Worm (Caenorhabditis elegans): Measurements from ENCODE around the gene dre-1.

The dre-1 gene

DNA sequence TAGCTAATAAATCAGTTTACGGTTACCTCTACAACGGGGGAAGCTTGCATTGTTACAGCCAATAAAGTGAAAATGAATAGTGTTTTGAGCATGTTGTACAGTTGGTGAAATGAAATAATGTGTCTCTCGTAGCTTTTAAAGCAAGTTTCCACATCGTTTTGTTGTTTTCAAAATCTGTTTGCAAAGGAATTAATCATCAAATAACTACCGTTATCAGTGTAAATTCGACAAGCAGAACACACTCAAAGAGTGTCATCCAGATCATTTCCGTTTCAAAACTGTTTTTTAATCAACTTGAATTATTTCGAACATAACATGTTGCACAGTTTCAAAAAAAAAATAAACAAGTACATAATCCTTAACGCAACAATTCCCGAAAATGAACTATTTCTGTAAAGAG is 10.7 kb upstream of the dre-1 start, which contains the start of gene spp-27:
Gene spp-27, minus strand, starts transcription at position 101 of the 400 bp plus-strand sequence.
- TF ChIP-seq pha-4 (tag; optimal IDR thresholded peaks at IDR 0.05) (no peak), nhr-12 (tag; optimal IDR thresholded peaks at IDR 0.05) (no peak), ztf-11 (tag; optimal IDR thresholded peaks at IDR 0.05) (no peak), unc-62 (GFP tag; optimal IDR thresholded peaks at IDR 0.05) (no peak), drap-1 (GFP tag; optimal IDR thresholded peaks at IDR 0.05) (no peak), nhr-76 (tag; optimal IDR thresholded peaks at IDR 0.05) (no peak), mep-1 (tag; optimal IDR thresholded peaks at IDR 0.05) (no peak), lin-13 (tag; optimal IDR thresholded peaks at IDR 0.05) (no peak), ces-1 (GFP tag; optimal IDR thresholded peaks at IDR 0.05) (no peak), snpc-4 (tag; optimal IDR thresholded peaks at IDR 0.05) (no peak)

DNA sequence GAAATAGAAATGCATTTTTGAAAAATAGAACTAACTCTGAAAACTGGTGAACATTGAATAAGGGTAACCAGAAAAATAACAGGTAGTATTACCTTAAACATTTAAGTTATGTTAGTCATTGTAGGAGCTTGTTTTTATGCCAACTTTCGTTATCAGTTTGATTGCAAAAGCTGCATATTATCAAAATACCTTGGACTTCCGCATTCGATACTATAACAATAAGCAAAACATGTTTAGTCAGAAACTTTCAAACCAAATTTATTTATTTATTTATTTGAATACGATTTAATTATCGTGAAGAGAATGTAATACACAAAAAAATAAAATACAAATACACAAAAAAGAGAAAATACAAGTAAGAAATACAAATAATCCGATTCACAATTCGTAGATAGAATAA is 8.0 kb upstream of the dre-1 start, which contains the start of gene K04A8.19:
Gene K04A8.19, minus strand, starts transcription at position 101 of the 400 bp plus-strand sequence.
- no peak for TF ChIP-seq ces-1 (GFP tag; optimal IDR thresholded peaks at IDR 0.05)
- no peak for TF ChIP-seq sem-2 (GFP tag; optimal IDR thresholded peaks at IDR 0.05)
- no peak for TF ChIP-seq ceh-83 (GFP tag; optimal IDR thresholded peaks at IDR 0.05)
- no peak for TF ChIP-seq cnd-1 (tag; optimal IDR thresholded peaks at IDR 0.05)
- no peak for TF ChIP-seq zip-8 (tag; optimal IDR thresholded peaks at IDR 0.05)
- no peak for TF ChIP-seq unc-39 (tag; optimal IDR thresholded peaks at IDR 0.05)
- no peak for TF ChIP-seq ham-2 (GFP tag; optimal IDR thresholded peaks at IDR 0.05)
- TF ChIP-seq M03D4.4 (tag; optimal IDR thresholded peaks at IDR 0.05), result no peak
- TF ChIP-seq snpc-4 (tag; optimal IDR thresholded peaks at IDR 0.05), result no peak
- no peak for TF ChIP-seq mab-5 (tag; optimal IDR thresholded peaks at IDR 0.05)
- TF ChIP-seq ceh-43 (GFP tag; optimal IDR thresholded peaks at IDR 0.05), result no peak
- TF ChIP-seq sptf-1 (tag; optimal IDR thresholded peaks at IDR 0.05), result no peak
- TF ChIP-seq unc-62 (GFP tag; optimal IDR thresholded peaks at IDR 0.05), result no peak
- no peak for TF ChIP-seq nhr-76 (tag; optimal IDR thresholded peaks at IDR 0.05)
- no peak for TF ChIP-seq lin-13 (tag; optimal IDR thresholded peaks at IDR 0.05)

- TF ChIP-seq M03D4.4 (tag; optimal IDR thresholded peaks at IDR 0.05) (peak; percentile 17), sem-2 (GFP tag; optimal IDR thresholded peaks at IDR 0.05) (peak; percentile 19), ceh-83 (GFP tag; optimal IDR thresholded peaks at IDR 0.05) (peak; percentile 48), cnd-1 (tag; optimal IDR thresholded peaks at IDR 0.05) (peak; percentile 35), ceh-39 (tag; optimal IDR thresholded peaks at IDR 0.05) (no peak), ham-2 (GFP tag; optimal IDR thresholded peaks at IDR 0.05) (no peak), nhr-28 (tag; optimal IDR thresholded peaks at IDR 0.05) (no peak)
Observed at ce11 chrV:6551707-6552390, 5.5 kb upstream of the dre-1 start, which contains the start of gene twk-10. twk-10 (plus strand) TSS chrV:6552340.

- TF ChIP-seq ceh-83 (GFP tag; optimal IDR thresholded peaks at IDR 0.05), result no peak
Observed at ce11 chrV:6549871-6550270, 3.6 kb upstream of the dre-1 start, which contains the start of gene lipl-4. lipl-4 (plus strand) TSS chrV:6550171.

- TF ChIP-seq ceh-43 (GFP tag; optimal IDR thresholded peaks at IDR 0.05) (no peak), ham-2 (GFP tag; optimal IDR thresholded peaks at IDR 0.05) (no peak), snpc-4 (tag; optimal IDR thresholded peaks at IDR 0.05) (no peak), ceh-39 (tag; optimal IDR thresholded peaks at IDR 0.05) (no peak), zip-8 (tag; optimal IDR thresholded peaks at IDR 0.05) (no peak), sem-2 (GFP tag; optimal IDR thresholded peaks at IDR 0.05) (no peak)
Observed at ce11 chrV:6549148-6549547, 2.8 kb upstream of the dre-1 start, which contains the start of gene K04A8.20. K04A8.20 (plus strand) TSS chrV:6549448.

DNA sequence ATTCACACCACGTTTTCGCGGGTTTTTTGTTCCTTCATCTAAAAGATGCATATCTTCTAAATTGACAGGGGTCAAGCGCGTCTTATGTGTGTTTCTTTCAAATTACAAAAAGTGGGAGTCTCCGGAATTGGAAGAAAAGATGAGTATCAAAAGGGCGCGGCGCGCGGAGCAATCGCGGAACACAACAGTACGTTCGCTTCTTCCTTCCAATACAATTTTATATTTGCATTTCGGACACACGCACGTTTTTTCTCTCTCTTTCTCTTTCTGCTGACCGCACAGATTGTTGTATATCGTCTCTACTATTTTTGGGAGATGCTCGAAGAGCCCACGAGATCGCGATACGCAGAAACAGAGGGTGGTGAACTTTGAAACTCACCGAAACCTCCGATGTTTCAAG is 2.0 kb upstream of the dre-1 start:
- TF ChIP-seq zip-8 (tag; optimal IDR thresholded peaks at IDR 0.05) (peak; percentile 9), bed-3 (GFP tag; optimal IDR thresholded peaks at IDR 0.05) (no peak)

DNA sequence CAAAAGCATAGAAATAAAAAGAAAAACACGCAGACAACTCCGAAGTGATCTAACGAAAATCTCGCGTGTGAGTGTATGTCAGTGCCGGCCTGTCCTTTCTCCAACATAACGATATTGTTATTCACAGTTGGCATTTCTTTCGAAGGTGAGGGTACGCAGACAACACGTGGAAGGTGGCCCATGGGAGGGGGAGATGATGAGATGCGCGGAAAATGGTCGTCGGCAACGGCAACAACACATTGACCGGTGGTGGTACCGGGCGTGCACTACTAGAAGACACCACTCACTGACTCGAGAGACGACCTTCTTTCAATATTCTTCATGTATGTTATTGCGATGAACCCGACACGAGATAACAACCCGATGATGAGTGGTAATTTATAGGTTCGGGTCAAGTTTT is 1.3 kb downstream of the dre-1 start:
- TF ChIP-seq nhr-2 (tag; optimal IDR thresholded peaks at IDR 0.05) (peak; percentile 95), zip-8 (tag; optimal IDR thresholded peaks at IDR 0.05) (no peak)

ce11 chrV:6541875-6542274 is 4.4 kb downstream of the dre-1 start:
- TF ChIP-seq nhr-28 (tag; optimal IDR thresholded peaks at IDR 0.05) (no peak), cnd-1 (tag; optimal IDR thresholded peaks at IDR 0.05) (peak; percentile 48), ztf-11 (tag; optimal IDR thresholded peaks at IDR 0.05) (no peak), unc-120 (tag; optimal IDR thresholded peaks at IDR 0.05; ENCODE audit: poor library complexity, severe bottlenecking) (peak; percentile 2), unc-39 (tag; optimal IDR thresholded peaks at IDR 0.05) (no peak), tbx-8 (GFP tag; optimal IDR thresholded peaks at IDR 0.05) (no peak), ceh-83 (GFP tag; optimal IDR thresholded peaks at IDR 0.05) (no peak), ham-2 (GFP tag; optimal IDR thresholded peaks at IDR 0.05) (peak; percentile 84), lsy-2 (tag; optimal IDR thresholded peaks at IDR 0.05) (no peak)
